Fruit fly (Drosophila melanogaster) S2 (cell line): Measurements from ENCODE around the gene GMF.

ENCODE experiments used
- CG8478 ChIP-seq: fragments of >200 bp; optimal IDR thresholded peaks from 2 replicates; lab custom pipeline; 2018
- CTCF ChIP-seq, 2 experiments: fragments of >200 bp; optimal IDR thresholded peaks; 2 replicates each; lab custom pipeline; 2018

dm6 chr2L:16278842-16279241 is 23.9 kb downstream of the GMF start:
- TF ChIP-seq CG8478 (lab: Kevin White, UChicago) (no peak), CTCF (optimal IDR thresholded peaks at IDR 0.05; lab: Kevin White, UChicago) (no peak)
